Worm (Caenorhabditis elegans) whole organism, L1 larva: ENCODE data around the gene tsp-10.
A peak's percentile ranks its signal among the peaks of the same experiment; 100 is the strongest.

Experiments
- C04F5.9 ChIP-seq: sonication (generic microtip); optimal IDR thresholded peaks from 2 replicates; lab custom pipeline; 2016; ENCODE audit warnings: missing genetic modification characterization, missing compliant biosample characterization
- F16B12.6 ChIP-seq: fragments of 150-350 bp; optimal IDR thresholded peaks from 2 replicates; lab custom pipeline; 2014; ENCODE audit warnings: missing biosample characterization, missing genetic modification characterization
- Y116A8C.19 ChIP-seq: sonication (generic microtip); optimal IDR thresholded peaks from 2 replicates; lab custom pipeline; 2016; ENCODE audit warnings: missing compliant biosample characterization, missing genetic modification characterization, borderline replicate concordance
- aha-1 ChIP-seq: fragments of 150-350 bp; optimal IDR thresholded peaks from 2 replicates; lab custom pipeline; 2014; ENCODE audit warnings: missing biosample characterization, missing genetic modification characterization
- ama-1 ChIP-seq: fragments of 150-350 bp; optimal IDR thresholded peaks from 2 replicates; lab custom pipeline; 2014
- blmp-1 ChIP-seq: fragments of 150-350 bp; optimal IDR thresholded peaks from 2 replicates; lab custom pipeline; 2014; ENCODE audit warnings: missing biosample characterization, missing genetic modification characterization
- ceh-8 ChIP-seq: fragments of 200-800 bp; sonication (Bioruptor generic); optimal IDR thresholded peaks from 2 replicates; lab custom pipeline; 2018; ENCODE audit warnings: mild to moderate bottlenecking, missing genetic modification characterization, moderate library complexity, missing compliant biosample characterization
- ceh-88 ChIP-seq: fragments of 200-800 bp; sonication (Bioruptor generic); IDR thresholded peaks from 2 replicates; pipeline ENCODE4 v1.3.6; 2022; ENCODE audit warnings: missing genetic modification characterization, missing compliant biosample characterization
- dpl-1 ChIP-seq, 3 experiments: fragments of 150-350 bp in 2 of 3; sonication (generic microtip) in 1 of 3; optimal IDR thresholded peaks; 2 replicates each; lab custom pipeline; 2014 to 2017; ENCODE audit warnings: missing biosample characterization in 3 of 3, missing genetic modification characterization in 3 of 3, missing genetic modification reagents in 3 of 3
- dsc-1 ChIP-seq: sonication (generic microtip); optimal IDR thresholded peaks from 2 replicates; lab custom pipeline; 2016; ENCODE audit warnings: mild to moderate bottlenecking, missing genetic modification characterization, missing compliant biosample characterization
- efl-1 ChIP-seq, 4 experiments: fragments of 150-350 bp; optimal IDR thresholded peaks in 3 of 4; peaks in 1 of 4; 1 replicate in 1 of 4; 2 replicates in 3 of 4; lab custom pipeline; 2014; ENCODE audit warnings: missing biosample characterization in 2 of 4, missing genetic modification characterization in 2 of 4, missing genetic modification reagents in 2 of 4
- efl-3 ChIP-seq: fragments of 200-800 bp; sonication (Bioruptor generic); optimal IDR thresholded peaks from 2 replicates; lab custom pipeline; 2018; ENCODE audit warnings: mild to moderate bottlenecking, missing genetic modification characterization, missing compliant biosample characterization
- egl-27 ChIP-seq, 2 experiments: fragments of 150-350 bp in 1 of 2; sonication (generic microtip); optimal IDR thresholded peaks; 3 replicates each; lab custom pipeline; 2017 to 2018; ENCODE audit warnings: missing biosample characterization in 2 of 2, missing genetic modification characterization in 2 of 2, missing genetic modification reagents in 2 of 2
- elt-2 ChIP-seq: sonication (generic microtip); optimal IDR thresholded peaks from 2 replicates; lab custom pipeline; 2016; ENCODE audit warnings: missing genetic modification characterization, mild to moderate bottlenecking, inconsistent platforms, missing compliant biosample characterization, missing genetic modification reagents
- elt-3 ChIP-seq, 6 experiments: fragments of 150-350 bp in 1 of 6; sonication (generic microtip); optimal IDR thresholded peaks; 2 replicates each; lab custom pipeline; 2017 to 2018; ENCODE audit warnings: missing biosample characterization in 6 of 6, missing genetic modification characterization in 6 of 6, inconsistent platforms in 1 of 6
- fkh-10 ChIP-seq: sonication (generic microtip); optimal IDR thresholded peaks from 2 replicates; lab custom pipeline; 2017; ENCODE audit warnings: missing biosample characterization, missing genetic modification reagents, missing genetic modification characterization
- fos-1 ChIP-seq: fragments of 150-350 bp; optimal IDR thresholded peaks from 2 replicates; lab custom pipeline; 2014; ENCODE audit warnings: missing biosample characterization, missing genetic modification characterization
- grh-1 ChIP-seq: fragments of 200-800 bp; sonication (Bioruptor generic); IDR thresholded peaks from 2 replicates; pipeline ENCODE4 v1.3.6; 2022; ENCODE audit warnings: missing genetic modification reagents, missing genetic modification characterization, missing compliant biosample characterization
- hlh-4 ChIP-seq: sonication (generic microtip); optimal IDR thresholded peaks from 2 replicates; lab custom pipeline; 2016; ENCODE audit warnings: mild to moderate bottlenecking, missing genetic modification characterization, missing compliant biosample characterization
- isw-1 ChIP-seq: fragments of 200-800 bp; sonication (Bioruptor generic); IDR thresholded peaks from 2 replicates; pipeline ENCODE4 v1.3.6; 2022; ENCODE audit warnings: missing genetic modification characterization, missing compliant biosample characterization
- jun-1 ChIP-seq: fragments of 150-350 bp; optimal IDR thresholded peaks from 2 replicates; lab custom pipeline; 2014; ENCODE audit warnings: missing biosample characterization, missing genetic modification reagents, missing genetic modification characterization
- lin-14 ChIP-seq: fragments of 200-800 bp; sonication (Bioruptor generic); optimal IDR thresholded peaks from 2 replicates; lab custom pipeline; 2018; ENCODE audit warnings: mild to moderate bottlenecking, missing genetic modification characterization, moderate library complexity, missing compliant biosample characterization
- lin-15B ChIP-seq: fragments of 150-350 bp; sonication (generic microtip); optimal IDR thresholded peaks from 3 replicates; lab custom pipeline; 2014; ENCODE audit warnings: missing biosample characterization, missing genetic modification characterization
- lin-35 ChIP-seq, 2 experiments: fragments of 150-350 bp; optimal IDR thresholded peaks; 2 replicates each; lab custom pipeline; 2014; ENCODE audit warnings: missing biosample characterization in 2 of 2, missing genetic modification characterization in 2 of 2, missing genetic modification reagents in 2 of 2
- lin-39 ChIP-seq: fragments of 150-350 bp; optimal IDR thresholded peaks from 2 replicates; lab custom pipeline; 2014; ENCODE audit warnings: missing biosample characterization, missing genetic modification reagents, missing genetic modification characterization
- mab-9 ChIP-seq: fragments of 200-800 bp; sonication (Bioruptor generic); IDR thresholded peaks from 2 replicates; pipeline ENCODE4 v1.3.6; 2022; ENCODE audit warnings: missing genetic modification reagents, missing genetic modification characterization, missing compliant biosample characterization
- mdl-1 ChIP-seq, 2 experiments: fragments of 150-350 bp; optimal IDR thresholded peaks; 2 replicates each; lab custom pipeline; 2014 to 2017; ENCODE audit warnings: missing biosample characterization in 2 of 2, missing genetic modification characterization in 2 of 2, inconsistent platforms in 1 of 2
- mef-2 ChIP-seq: fragments of 150-350 bp; optimal IDR thresholded peaks from 2 replicates; lab custom pipeline; 2014; ENCODE audit warnings: missing biosample characterization, missing genetic modification characterization
- mep-1 ChIP-seq: fragments of 150-350 bp; optimal IDR thresholded peaks from 2 replicates; lab custom pipeline; 2014; ENCODE audit warnings: missing biosample characterization, missing genetic modification characterization
- nhr-12 ChIP-seq: sonication (generic microtip); optimal IDR thresholded peaks from 2 replicates; lab custom pipeline; 2017; ENCODE audit warnings: missing biosample characterization, missing genetic modification characterization
- nhr-19 ChIP-seq: fragments of 200-800 bp; sonication (Bioruptor generic); conservative IDR thresholded peaks from 2 replicates; pipeline ENCODE4 v1.3.6; 2022; ENCODE audit warnings: missing genetic modification characterization, missing compliant biosample characterization
- nhr-20 ChIP-seq: sonication (generic microtip); optimal IDR thresholded peaks from 2 replicates; lab custom pipeline; 2016; ENCODE audit warnings: mild to moderate bottlenecking, missing genetic modification characterization, missing compliant biosample characterization
- nhr-237 ChIP-seq: fragments of 150-350 bp; optimal IDR thresholded peaks from 2 replicates; lab custom pipeline; 2014; ENCODE audit warnings: missing biosample characterization, missing genetic modification characterization
- nhr-28 ChIP-seq: fragments of 150-350 bp; optimal IDR thresholded peaks from 2 replicates; lab custom pipeline; 2014; ENCODE audit warnings: missing biosample characterization, missing genetic modification characterization
- nhr-47 ChIP-seq: sonication (generic microtip); optimal IDR thresholded peaks from 2 replicates; lab custom pipeline; 2016; ENCODE audit warnings: mild to moderate bottlenecking, missing genetic modification characterization, moderate library complexity, missing compliant biosample characterization
- nhr-71 ChIP-seq: sonication (generic microtip); optimal IDR thresholded peaks from 2 replicates; lab custom pipeline; 2016; ENCODE audit warnings: mild to moderate bottlenecking, missing genetic modification characterization, moderate library complexity, missing compliant biosample characterization
- nhr-84 ChIP-seq: sonication (generic microtip); optimal IDR thresholded peaks from 2 replicates; lab custom pipeline; 2017; ENCODE audit warnings: missing biosample characterization, missing genetic modification characterization
- nhr-90 ChIP-seq: sonication (generic microtip); optimal IDR thresholded peaks from 2 replicates; lab custom pipeline; 2016; ENCODE audit warnings: mild to moderate bottlenecking, missing genetic modification characterization, missing compliant biosample characterization; ENCODE audit not compliant: poor library complexity
- pax-3 ChIP-seq: fragments of 200-800 bp; sonication (Bioruptor generic); optimal IDR thresholded peaks from 2 replicates; lab custom pipeline; 2018; ENCODE audit warnings: mild to moderate bottlenecking, missing genetic modification characterization, moderate library complexity, missing compliant biosample characterization
- pqm-1 ChIP-seq: sonication (generic microtip); optimal IDR thresholded peaks from 3 replicates; lab custom pipeline; 2017; ENCODE audit warnings: missing biosample characterization, missing genetic modification characterization
- rnt-1 ChIP-seq: sonication (generic microtip); optimal IDR thresholded peaks from 2 replicates; lab custom pipeline; 2016; ENCODE audit warnings: mild to moderate bottlenecking, missing genetic modification characterization, moderate library complexity, missing compliant biosample characterization
- skn-1 ChIP-seq: fragments of 150-350 bp; optimal IDR thresholded peaks from 2 replicates; lab custom pipeline; 2014; ENCODE audit warnings: missing biosample characterization, missing genetic modification characterization
- snpc-4 ChIP-seq: fragments of 150-350 bp; optimal IDR thresholded peaks from 2 replicates; lab custom pipeline; 2014; ENCODE audit warnings: missing biosample characterization, missing genetic modification characterization
- sox-4 ChIP-seq: sonication (generic microtip); optimal IDR thresholded peaks from 2 replicates; lab custom pipeline; 2016; ENCODE audit warnings: missing genetic modification characterization, missing compliant biosample characterization
- sptf-1 ChIP-seq: fragments of 150-350 bp; optimal IDR thresholded peaks from 2 replicates; lab custom pipeline; 2014; ENCODE audit warnings: missing biosample characterization, missing genetic modification characterization
- swsn-7 ChIP-seq: sonication (generic microtip); optimal IDR thresholded peaks from 2 replicates; lab custom pipeline; 2016; ENCODE audit warnings: missing genetic modification characterization, missing compliant biosample characterization
- tbx-2 ChIP-seq: sonication (generic microtip); optimal IDR thresholded peaks from 2 replicates; lab custom pipeline; 2016; ENCODE audit warnings: missing genetic modification characterization, missing compliant biosample characterization
- tlp-1 ChIP-seq: fragments of 150-350 bp; optimal IDR thresholded peaks from 2 replicates; lab custom pipeline; 2014; ENCODE audit warnings: missing biosample characterization, missing genetic modification characterization
- unc-62 ChIP-seq: fragments of 150-350 bp; optimal IDR thresholded peaks from 2 replicates; lab custom pipeline; 2014; ENCODE audit warnings: missing biosample characterization, missing genetic modification reagents, missing genetic modification characterization
- unc-86 ChIP-seq: sonication (generic microtip); optimal IDR thresholded peaks from 2 replicates; lab custom pipeline; 2016; ENCODE audit warnings: missing genetic modification characterization, missing compliant biosample characterization
- unc-98 ChIP-seq: fragments of 200-800 bp; sonication (Bioruptor generic); IDR thresholded peaks from 2 replicates; pipeline ENCODE4 v1.3.6; 2022; ENCODE audit warnings: missing genetic modification characterization, missing compliant biosample characterization
- vab-15 ChIP-seq: sonication (generic microtip); optimal IDR thresholded peaks from 2 replicates; lab custom pipeline; 2017; ENCODE audit warnings: missing genotype, mild to moderate bottlenecking, missing genetic modification characterization, missing compliant biosample characterization
- xbp-1 ChIP-seq: sonication (generic microtip); optimal IDR thresholded peaks from 2 replicates; lab custom pipeline; 2016; ENCODE audit warnings: missing genetic modification characterization, missing compliant biosample characterization
- ztf-4 ChIP-seq: fragments of 150-350 bp; optimal IDR thresholded peaks from 2 replicates; lab custom pipeline; 2014; ENCODE audit warnings: missing biosample characterization, missing genetic modification characterization

tsp-10 gene

DNA sequence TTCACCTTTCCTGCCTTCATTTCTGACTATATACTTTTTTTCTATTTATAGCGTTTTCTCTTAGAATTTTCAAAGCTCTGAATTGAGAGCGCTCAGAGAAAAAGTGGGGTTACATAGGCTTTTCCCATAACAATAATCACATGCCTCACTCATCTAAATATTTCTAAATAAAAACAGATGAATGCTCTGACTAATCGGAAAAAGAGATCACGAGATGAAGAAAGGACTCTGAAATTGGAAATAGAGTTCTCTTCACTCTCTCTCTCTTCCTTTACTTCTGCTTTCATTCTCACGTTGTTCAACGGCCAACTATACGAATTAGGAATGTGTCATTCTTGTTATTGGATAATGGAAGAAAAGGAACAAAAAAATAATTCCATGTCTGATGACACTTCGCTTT lies 29.3 kb upstream of the tsp-10 start (continued):
- TF ChIP-seq egl-27 (tag; optimal IDR thresholded peaks at IDR 0.05; lab: Kevin White, UChicago) (no peak), tlp-1 (tag; lab: Kevin White, UChicago) (no peak), fkh-10 (GFP tag; lab: Kevin White, UChicago) (peak; percentile 27), ama-1 (lab: Kevin White, UChicago) (no peak), C04F5.9 (tag; lab: Kevin White, UChicago) (no peak), sptf-1 (tag; lab: Kevin White, UChicago) (no peak), nhr-47 (tag; lab: Kevin White, UChicago) (peak; percentile 60), mep-1 (tag; lab: Kevin White, UChicago) (no peak), xbp-1 (tag; lab: Kevin White, UChicago) (peak; percentile 15), mef-2 (tag; lab: Kevin White, UChicago) (no peak), elt-3 (tag; optimal IDR thresholded peaks at IDR 0.05; lab: Kevin White, UChicago) (no peak), jun-1 (tag; lab: Kevin White, UChicago) (no peak), ztf-4 (tag; lab: Kevin White, UChicago) (no peak), swsn-7 (tag; lab: Kevin White, UChicago) (peak; percentile 28), sox-4 (tag; lab: Kevin White, UChicago) (peak; percentile 61), nhr-28 (tag; lab: Kevin White, UChicago) (no peak), hlh-4 (tag; lab: Kevin White, UChicago) (no peak), nhr-19 (GFP tag; lab: Robert Waterston, UW) (no peak), unc-62 (no peak), nhr-20 (tag; lab: Kevin White, UChicago) (peak; percentile 14), fos-1 (no peak), nhr-90 (no peak), lin-14 (peak; percentile 59), pax-3 (peak; percentile 52), F16B12.6 (no peak), tbx-2 (tag; lab: Kevin White, UChicago) (no peak), lin-35 (GFP tag; optimal IDR thresholded peaks at IDR 0.05; lab: Kevin White, UChicago) (no peak), dsc-1 (tag; lab: Kevin White, UChicago) (peak; percentile 96), Y116A8C.19 (tag; lab: Kevin White, UChicago) (no peak), lin-15B (tag; lab: Kevin White, UChicago) (no peak), dpl-1 (GFP tag; optimal IDR thresholded peaks at IDR 0.05; lab: Kevin White, UChicago) (no peak), nhr-237 (no peak), snpc-4 (tag; lab: Kevin White, UChicago) (no peak), nhr-84 (no peak), mab-9 (no peak), pqm-1 (tag; lab: Kevin White, UChicago) (no peak), aha-1 (tag; lab: Kevin White, UChicago) (no peak), unc-86 (tag; lab: Kevin White, UChicago) (peak; percentile 20), vab-15 (tag; lab: Kevin White, UChicago) (no peak), efl-3 (no peak), mdl-1 (tag; optimal IDR thresholded peaks at IDR 0.05; lab: Kevin White, UChicago) (no peak), ceh-8 (peak; percentile 26), grh-1 (GFP tag; lab: Robert Waterston, UW) (no peak), blmp-1 (tag; lab: Kevin White, UChicago) (no peak), skn-1 (no peak), efl-1 (optimal IDR thresholded peaks at IDR 0.05; lab: Kevin White, UChicago) (no peak), efl-1 (GFP tag; optimal IDR thresholded peaks at IDR 0.05 in 1 of 2; lab: Kevin White, UChicago) (peak in 1 of 2 experiments; percentile 19), lin-39 (no peak), ceh-88 (GFP tag; lab: Robert Waterston, UW) (no peak), nhr-71 (peak; percentile 72), elt-2 (tag; lab: Kevin White, UChicago) (no peak), nhr-12 (tag; lab: Kevin White, UChicago) (no peak), rnt-1 (tag; lab: Kevin White, UChicago) (no peak), unc-98 (GFP tag; lab: Robert Waterston, UW) (no peak), isw-1 (no peak)
